Worm (Caenorhabditis elegans): ENCODE results near the gene cit-1.1.

The cit-1.1 gene

DNA sequence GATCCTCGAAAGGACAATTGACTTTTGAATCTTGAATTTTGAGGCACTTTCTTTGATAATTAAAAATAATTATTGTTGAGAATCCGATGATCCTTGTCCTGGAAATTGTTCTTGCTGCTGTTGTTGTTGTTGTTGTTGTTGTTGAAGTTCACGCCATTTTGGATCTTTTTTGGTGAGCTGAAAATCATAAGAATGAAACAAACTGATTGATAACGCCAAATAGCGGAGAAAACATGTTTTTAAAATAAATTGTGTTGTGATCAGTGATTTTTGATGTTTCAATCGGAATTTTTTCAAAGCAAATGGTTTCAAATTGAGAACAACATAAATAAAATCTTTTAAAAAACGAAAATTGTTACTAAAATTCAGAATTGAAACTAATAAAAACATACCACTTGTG is 7.4 kb upstream of the cit-1.1 start:
- TF ChIP-seq elt-1 (tag; optimal IDR thresholded peaks at IDR 0.05): no peak

DNA sequence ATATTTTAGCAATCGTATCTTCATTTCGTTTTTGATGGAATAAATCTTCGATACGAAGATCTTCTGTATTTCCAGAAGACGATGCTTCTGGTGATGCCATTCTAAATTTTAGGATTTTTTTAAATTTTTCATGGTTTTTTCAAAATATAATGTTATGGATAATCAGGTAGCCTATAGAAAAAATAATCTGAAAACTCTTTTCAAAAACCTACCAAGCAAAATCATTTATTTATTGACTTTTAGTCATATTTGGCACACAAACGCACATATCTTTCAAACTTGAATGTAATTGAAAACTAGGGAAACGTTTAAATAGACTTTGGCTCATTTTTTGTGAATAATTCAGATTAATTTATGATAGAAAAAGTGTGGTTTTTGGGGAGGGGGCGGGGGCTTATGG is 6.8 kb upstream of the cit-1.1 start, which contains the start of gene F44B9.5:
Gene F44B9.5 (minus strand): TSS at position 101 of the 400 bp plus-strand sequence.
- TF ChIP-seq elt-1 (tag; optimal IDR thresholded peaks at IDR 0.05) (no peak), nhr-11 (tag; optimal IDR thresholded peaks at IDR 0.05) (no peak), snpc-4 (tag; optimal IDR thresholded peaks at IDR 0.05) (no peak), egl-27 (tag; optimal IDR thresholded peaks at IDR 0.05) (no peak), skn-1 (tag; optimal IDR thresholded peaks at IDR 0.05) (no peak), mab-5 (tag; optimal IDR thresholded peaks at IDR 0.05) (no peak), unc-39 (tag; optimal IDR thresholded peaks at IDR 0.05) (no peak), ceh-16 (tag; optimal IDR thresholded peaks at IDR 0.05) (no peak), nhr-10 (tag; optimal IDR thresholded peaks at IDR 0.05) (no peak), nhr-237 (tag; optimal IDR thresholded peaks at IDR 0.05) (no peak), Y55F3AM.14 (GFP tag; optimal IDR thresholded peaks at IDR 0.05) (no peak), sem-4 (tag; optimal IDR thresholded peaks at IDR 0.05) (no peak), dmd-4 (tag; optimal IDR thresholded peaks at IDR 0.05) (no peak), lsy-2 (tag; optimal IDR thresholded peaks at IDR 0.05) (no peak), R02D3.7 (tag; optimal IDR thresholded peaks at IDR 0.05) (no peak), alr-1 (tag; optimal IDR thresholded peaks at IDR 0.05) (no peak), ztf-1 (GFP tag; conservative IDR thresholded peaks at IDR 0.05) (no peak), lin-39 (tag; optimal IDR thresholded peaks at IDR 0.05) (no peak), gmeb-1 (tag; optimal IDR thresholded peaks at IDR 0.05) (no peak), fos-1 (tag; optimal IDR thresholded peaks at IDR 0.05) (no peak)

- TF ChIP-seq Y55F3AM.14 (GFP tag; optimal IDR thresholded peaks at IDR 0.05): no peak
- no peak for TF ChIP-seq dmd-4 (tag; optimal IDR thresholded peaks at IDR 0.05)
- TF ChIP-seq egl-27 (tag; optimal IDR thresholded peaks at IDR 0.05): no peak
- no peak for TF ChIP-seq mdl-1 (tag; optimal IDR thresholded peaks at IDR 0.05)
- no peak for TF ChIP-seq unc-39 (tag; optimal IDR thresholded peaks at IDR 0.05)
- TF ChIP-seq snpc-4 (tag; optimal IDR thresholded peaks at IDR 0.05): no peak
- no peak for TF ChIP-seq lsy-2 (tag; optimal IDR thresholded peaks at IDR 0.05)
- no peak for TF ChIP-seq nhr-12 (tag; optimal IDR thresholded peaks at IDR 0.05)
- TF ChIP-seq R02D3.7 (tag; optimal IDR thresholded peaks at IDR 0.05): no peak
- TF ChIP-seq lin-13 (GFP tag; optimal IDR thresholded peaks at IDR 0.05): no peak
- no peak for TF ChIP-seq peb-1 (tag; optimal IDR thresholded peaks at IDR 0.05)
- no peak for TF ChIP-seq ZK546.5 (tag; optimal IDR thresholded peaks at IDR 0.05)
- no peak for TF ChIP-seq alr-1 (tag; optimal IDR thresholded peaks at IDR 0.05)
- no peak for TF ChIP-seq mbf-1 (tag; optimal IDR thresholded peaks at IDR 0.05)
- TF ChIP-seq lin-11 (tag; optimal IDR thresholded peaks at IDR 0.05): no peak
These were observed 4.0 kb upstream of the cit-1.1 start for ce11 chrIII:8013582-8013981.

ce11 chrIII:8010260-8010822 is 720 bp upstream of the cit-1.1 start, which contains the start of gene cit-1.2:
TSS of gene cit-1.2 (plus strand) at chrIII:8010772.
- TF ChIP-seq ceh-82 (tag; optimal IDR thresholded peaks at IDR 0.05) (no peak), mab-5 (tag; optimal IDR thresholded peaks at IDR 0.05) (no peak), nhr-129 (tag; optimal IDR thresholded peaks at IDR 0.05) (peak; percentile 55)

ce11 chrIII:8004091-8004490 is 5.5 kb downstream of the cit-1.1 start, which contains the start of gene C06G4.6:
TSS of gene C06G4.6 (plus strand) at chrIII:8004391.
- no peak for TF ChIP-seq lin-13 (GFP tag; optimal IDR thresholded peaks at IDR 0.05)
- TF ChIP-seq ztf-4 (tag; optimal IDR thresholded peaks at IDR 0.05): no peak
- no peak for TF ChIP-seq ztf-1 (GFP tag; conservative IDR thresholded peaks at IDR 0.05)
- TF ChIP-seq nhr-237 (tag; optimal IDR thresholded peaks at IDR 0.05): no peak
- no peak for TF ChIP-seq sma-9 (GFP tag; optimal IDR thresholded peaks at IDR 0.05)
- no peak for TF ChIP-seq sma-9 (tag; optimal IDR thresholded peaks at IDR 0.05)
- TF ChIP-seq dmd-4 (tag; optimal IDR thresholded peaks at IDR 0.05): no peak
- no peak for TF ChIP-seq nhr-21 (tag; optimal IDR thresholded peaks at IDR 0.05)
- no peak for TF ChIP-seq skn-1 (tag; optimal IDR thresholded peaks at IDR 0.05)
- TF ChIP-seq sma-3 (GFP tag; optimal IDR thresholded peaks at IDR 0.05): no peak
- no peak for TF ChIP-seq nhr-12 (tag; optimal IDR thresholded peaks at IDR 0.05)
- no peak for TF ChIP-seq gmeb-1 (tag; optimal IDR thresholded peaks at IDR 0.05)
- no peak for TF ChIP-seq mdl-1 (tag; optimal IDR thresholded peaks at IDR 0.05)
- TF ChIP-seq mab-5 (tag; optimal IDR thresholded peaks at IDR 0.05): no peak
- TF ChIP-seq alr-1 (tag; optimal IDR thresholded peaks at IDR 0.05): no peak

All from whole organism, L2 larva.